Fruit fly (Drosophila melanogaster) whole organism, embryonic: ENCODE data around the gene loqs.
A peak's percentile ranks its signal among the peaks of the same experiment; 100 is the strongest.

ENCODE experiments used
- Asciz ChIP-seq: fragments of 200-800 bp; sonication (Bioruptor generic); optimal IDR thresholded peaks from 2 replicates; lab custom pipeline; 2017; ENCODE audit warnings: missing biosample characterization, mild to moderate bottlenecking, missing genetic modification characterization, missing genetic modification reagents
- Awh ChIP-seq: fragments of 200-800 bp; sonication (Bioruptor generic); IDR thresholded peaks from 2 replicates; pipeline ENCODE4, ENCODE4 v1.3.6; 2022; ENCODE audit warnings: missing biosample characterization, missing genetic modification characterization
- B-H1 ChIP-seq: fragments of 200-800 bp; sonication (Bioruptor generic); IDR thresholded peaks from 3 replicates; pipeline ENCODE4 v1.3.6; 2022; ENCODE audit warnings: missing biosample characterization, missing genetic modification characterization
- Bgb ChIP-seq: fragments of 200-800 bp; sonication (Bioruptor generic); IDR thresholded peaks from 2 replicates; pipeline ENCODE4 v1.3.6; 2022; ENCODE audit warnings: missing biosample characterization, missing genetic modification characterization; ENCODE audit not compliant: partially characterized antibody
- CG10654 ChIP-seq: fragments of 200-800 bp; sonication (Bioruptor generic); optimal IDR thresholded peaks from 2 replicates; lab custom pipeline; 2016; ENCODE audit warnings: missing biosample characterization, missing genetic modification characterization
- CG11560 ChIP-seq: fragments of 200-800 bp; sonication (Bioruptor generic); IDR thresholded peaks from 3 replicates; pipeline ENCODE4 v1.3.6; 2022; ENCODE audit warnings: missing biosample characterization, missing genetic modification characterization
- CG11723 ChIP-seq: fragments of 200-800 bp; sonication (Bioruptor generic); optimal IDR thresholded peaks from 2 replicates; lab custom pipeline; 2017; ENCODE audit warnings: missing biosample characterization, mild to moderate bottlenecking, missing genetic modification characterization
- CG12155 ChIP-seq: fragments of 200-800 bp; sonication (Bioruptor generic); optimal IDR thresholded peaks from 3 replicates; lab custom pipeline; 2016; ENCODE audit warnings: missing biosample characterization, missing genetic modification characterization
- CG13287 ChIP-seq: fragments of 200-800 bp; sonication (Bioruptor generic); IDR thresholded peaks from 2 replicates; pipeline ENCODE4 v1.3.6; 2022; ENCODE audit warnings: missing biosample characterization, missing genetic modification characterization; ENCODE audit not compliant: partially characterized antibody
- CG15514 ChIP-seq: fragments of 200-800 bp; sonication (Bioruptor generic); optimal IDR thresholded peaks from 3 replicates; lab custom pipeline; 2017; ENCODE audit warnings: missing biosample characterization, missing genetic modification characterization, mild to moderate bottlenecking, moderate library complexity, missing genetic modification reagents
- CG1603 ChIP-seq: fragments of 200-800 bp; sonication (Bioruptor generic); optimal IDR thresholded peaks from 2 replicates; lab custom pipeline; 2019; ENCODE audit warnings: missing biosample characterization, mild to moderate bottlenecking, missing genetic modification characterization, moderate library complexity
- CG16863 ChIP-seq: fragments of 200-800 bp; sonication (Bioruptor generic); optimal IDR thresholded peaks from 3 replicates; lab custom pipeline; 2016; ENCODE audit warnings: missing biosample characterization, missing genetic modification characterization
- CG17328 ChIP-seq: fragments of 200-800 bp; sonication (Bioruptor generic); IDR thresholded peaks from 2 replicates; pipeline ENCODE4 v1.3.6; 2022; ENCODE audit warnings: missing biosample characterization, missing genetic modification characterization
- CG2678 ChIP-seq: fragments of 200-800 bp; sonication (Bioruptor generic); optimal IDR thresholded peaks from 3 replicates; lab custom pipeline; 2019; ENCODE audit warnings: missing biosample characterization, mild to moderate bottlenecking, missing genetic modification characterization, moderate library complexity
- CG30431 ChIP-seq: fragments of 200-800 bp; sonication (Bioruptor generic); optimal IDR thresholded peaks from 2 replicates; lab custom pipeline; 2017; ENCODE audit warnings: missing biosample characterization, missing genetic modification characterization
- CG31365 ChIP-seq: fragments of 200-800 bp; sonication (Bioruptor generic); optimal IDR thresholded peaks from 2 replicates; lab custom pipeline; 2018; ENCODE audit warnings: missing biosample characterization, mild to moderate bottlenecking, missing genetic modification characterization
- CG32532 ChIP-seq: fragments of 200-800 bp; sonication (Bioruptor generic); IDR thresholded peaks from 2 replicates; pipeline ENCODE4 v1.3.6; 2022; ENCODE audit warnings: missing biosample characterization, missing genetic modification characterization
- CG34376 ChIP-seq: fragments of 200-800 bp; sonication (Bioruptor generic); optimal IDR thresholded peaks from 2 replicates; lab custom pipeline; 2018; ENCODE audit warnings: missing biosample characterization, mild to moderate bottlenecking, missing genetic modification characterization
- CG6654 ChIP-seq: fragments of 200-800 bp; sonication (Bioruptor generic); optimal IDR thresholded peaks from 2 replicates; lab custom pipeline; 2017; ENCODE audit warnings: missing biosample characterization, mild to moderate bottlenecking, missing genetic modification characterization
- CG6854 ChIP-seq: fragments of 200-800 bp; sonication (Bioruptor generic); optimal IDR thresholded peaks from 3 replicates; lab custom pipeline; 2017; ENCODE audit warnings: missing biosample characterization, mild to moderate bottlenecking, missing genetic modification characterization
- CG8388 ChIP-seq: fragments of 200-800 bp; sonication (Bioruptor generic); optimal IDR thresholded peaks from 2 replicates; lab custom pipeline; 2019; ENCODE audit warnings: missing biosample characterization, mild to moderate bottlenecking, missing genetic modification characterization, moderate library complexity
- CG9437 ChIP-seq: fragments of 200-800 bp; sonication (Bioruptor generic); optimal IDR thresholded peaks from 2 replicates; lab custom pipeline; 2018; ENCODE audit warnings: missing biosample characterization, mild to moderate bottlenecking, missing genetic modification characterization
- CTCF ChIP-seq: fragments of 200-800 bp; sonication (Bioruptor generic); optimal IDR thresholded peaks from 2 replicates; lab custom pipeline; 2017; ENCODE audit warnings: missing biosample characterization, mild to moderate bottlenecking, missing genetic modification characterization, moderate library complexity
- D19B ChIP-seq: fragments of 200-800 bp; sonication (Bioruptor generic); optimal IDR thresholded peaks from 2 replicates; lab custom pipeline; 2017; ENCODE audit warnings: missing biosample characterization, mild to moderate bottlenecking, missing genetic modification characterization
- Dip2 ChIP-seq: fragments of 200-800 bp; sonication (Bioruptor generic); IDR thresholded peaks from 2 replicates; pipeline ENCODE4 v1.3.6; 2022; ENCODE audit warnings: missing biosample characterization, missing genetic modification characterization
- E2f1 ChIP-seq: fragments of 200-800 bp; sonication (Bioruptor generic); IDR thresholded peaks from 2 replicates; pipeline ENCODE4 v1.3.6; 2022; ENCODE audit warnings: missing biosample characterization, missing genetic modification characterization
- Myb ChIP-seq: fragments of 200-800 bp; sonication (Bioruptor generic); optimal IDR thresholded peaks from 2 replicates; lab custom pipeline; 2016; ENCODE audit warnings: missing biosample characterization, missing genetic modification characterization
- Sox100B ChIP-seq: fragments of 200-800 bp; sonication (Bioruptor generic); optimal IDR thresholded peaks from 3 replicates; lab custom pipeline; 2018; ENCODE audit warnings: missing biosample characterization, mild to moderate bottlenecking, missing genetic modification characterization
- amos ChIP-seq: fragments of 200-800 bp; sonication (Bioruptor generic); IDR thresholded peaks from 2 replicates; pipeline ENCODE4 v1.3.6; 2022; ENCODE audit warnings: missing biosample characterization, missing genetic modification characterization; ENCODE audit not compliant: partially characterized antibody
- bcd ChIP-seq: fragments of 200-800 bp; sonication (Bioruptor generic); optimal IDR thresholded peaks from 2 replicates; lab custom pipeline; 2017; ENCODE audit warnings: missing biosample characterization, mild to moderate bottlenecking, missing genetic modification characterization
- fd64A ChIP-seq: fragments of 200-800 bp; sonication (Bioruptor generic); optimal IDR thresholded peaks from 3 replicates; lab custom pipeline; 2018; ENCODE audit warnings: missing biosample characterization, mild to moderate bottlenecking, missing genetic modification characterization
- ftz-f1 ChIP-seq: fragments of 200-800 bp; sonication (Bioruptor generic); optimal IDR thresholded peaks from 2 replicates; lab custom pipeline; 2016; ENCODE audit warnings: missing biosample characterization, missing genetic modification characterization
- ham ChIP-seq: fragments of 200-800 bp; sonication (Bioruptor generic); IDR thresholded peaks from 2 replicates; pipeline ENCODE4 v1.3.6; 2022; ENCODE audit warnings: missing biosample characterization, missing genetic modification characterization
- kay ChIP-seq: fragments of 200-800 bp; sonication (Bioruptor generic); optimal IDR thresholded peaks from 2 replicates; lab custom pipeline; 2016; ENCODE audit warnings: missing biosample characterization, missing genetic modification characterization
- nmo ChIP-seq: fragments of 200-800 bp; sonication (Bioruptor generic); optimal IDR thresholded peaks from 2 replicates; lab custom pipeline; 2018; ENCODE audit warnings: missing biosample characterization, mild to moderate bottlenecking, missing genetic modification characterization, moderate library complexity
- ranshi ChIP-seq: fragments of 200-800 bp; sonication (Bioruptor generic); IDR thresholded peaks from 2 replicates; pipeline ENCODE4 v1.3.6; 2022; ENCODE audit warnings: missing biosample characterization, missing genetic modification characterization
- sens-2 ChIP-seq: fragments of 200-800 bp; sonication (Bioruptor generic); IDR thresholded peaks from 2 replicates; pipeline ENCODE4 v1.3.6; 2022; ENCODE audit warnings: missing biosample characterization, missing genetic modification characterization
- tap ChIP-seq: fragments of 200-800 bp; optimal IDR thresholded peaks from 3 replicates; lab custom pipeline; 2019; ENCODE audit warnings: missing biosample characterization, mild to moderate bottlenecking, missing genetic modification characterization, moderate library complexity
- ttk ChIP-seq: fragments of 200-800 bp; sonication (Bioruptor generic); IDR thresholded peaks from 2 replicates; pipeline ENCODE4 v2.1.2; 2022; ENCODE audit warnings: missing biosample characterization, missing genetic modification characterization

The loqs gene

DNA sequence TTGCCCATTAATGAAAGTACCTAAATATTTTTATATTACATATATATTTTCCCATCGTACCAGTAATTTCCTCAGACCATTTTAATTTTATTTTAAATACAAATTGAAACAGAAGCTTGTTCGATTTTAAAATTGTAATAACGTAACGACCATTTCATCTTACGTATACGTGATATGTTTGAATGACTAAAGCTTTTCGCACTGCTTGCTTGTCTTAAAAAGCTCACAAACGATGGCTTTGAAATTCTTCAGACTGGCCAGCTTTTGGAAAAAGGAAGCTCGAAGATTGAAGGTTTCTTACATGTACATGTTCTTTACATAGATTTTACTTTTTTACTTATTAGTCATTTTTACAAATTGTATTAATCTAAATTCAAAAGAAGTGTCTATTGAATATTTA lies 49.7 kb upstream of the loqs start:
- TF ChIP-seq ftz-f1 (peak; percentile 13), CG16863 (GFP tag; lab: Kevin White, UChicago) (no peak), CTCF (GFP tag; lab: Kevin White, UChicago) (peak; percentile 57), bcd (no peak), Myb (GFP tag; lab: Kevin White, UChicago) (peak; percentile 80), CG31365 (tag; lab: Kevin White, UChicago) (peak; percentile 73), CG9437 (GFP tag; lab: Kevin White, UChicago) (peak; percentile 99), ttk (no peak), B-H1 (GFP tag; lab: Robert Waterston, UW) (no peak), E2f1 (no peak), CG13287 (peak; percentile 33; the same call in 1 of the 2 replicates), Bgb (GFP tag; lab: Robert Waterston, UW) (no peak), nmo (GFP tag; lab: Kevin White, UChicago) (no peak), CG2678 (no peak), CG10654 (no peak), Dip2 (GFP tag; lab: Robert Waterston, UW) (no peak), amos (GFP tag; lab: Robert Waterston, UW) (peak; percentile 28; the same call in 1 of the 2 replicates), CG12155 (GFP tag; lab: Kevin White, UChicago) (no peak)

DNA sequence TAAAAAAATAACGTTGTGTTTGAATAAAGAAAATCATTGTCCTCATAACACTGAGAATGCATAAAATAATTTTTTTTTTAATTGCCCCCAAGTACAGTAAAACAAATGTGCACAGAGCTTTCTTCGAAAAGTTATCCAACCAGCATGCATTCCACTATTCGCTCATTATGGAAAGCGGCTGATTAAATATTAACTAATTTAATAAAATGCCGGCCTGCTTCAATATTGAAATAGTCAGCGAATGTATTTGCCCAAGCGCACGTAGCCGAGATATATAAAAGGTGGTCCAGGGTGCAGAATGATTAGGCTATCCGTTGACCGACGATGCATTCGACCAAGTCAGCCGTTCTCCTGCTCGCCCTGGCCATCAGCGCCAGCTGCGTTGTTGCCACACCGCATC lies 35.0 kb upstream of the loqs start, which contains the start of gene CG16826:
Gene CG16826, plus strand, starts transcription at position 301 of the 400 bp plus-strand sequence.
- no peak for TF ChIP-seq kay (GFP tag; lab: Kevin White, UChicago)
- TF ChIP-seq sens-2, result no peak
- no peak for TF ChIP-seq CG11560 (tag; lab: Robert Waterston, UW)
- no peak for TF ChIP-seq CG15514 (GFP tag; lab: Kevin White, UChicago)
- TF ChIP-seq CG34376 (GFP tag; lab: Kevin White, UChicago), result no peak
- no peak for TF ChIP-seq CG17328 (GFP tag; lab: Robert Waterston, UW)
- no peak for TF ChIP-seq CG8388 (GFP tag; lab: Kevin White, UChicago)

DNA sequence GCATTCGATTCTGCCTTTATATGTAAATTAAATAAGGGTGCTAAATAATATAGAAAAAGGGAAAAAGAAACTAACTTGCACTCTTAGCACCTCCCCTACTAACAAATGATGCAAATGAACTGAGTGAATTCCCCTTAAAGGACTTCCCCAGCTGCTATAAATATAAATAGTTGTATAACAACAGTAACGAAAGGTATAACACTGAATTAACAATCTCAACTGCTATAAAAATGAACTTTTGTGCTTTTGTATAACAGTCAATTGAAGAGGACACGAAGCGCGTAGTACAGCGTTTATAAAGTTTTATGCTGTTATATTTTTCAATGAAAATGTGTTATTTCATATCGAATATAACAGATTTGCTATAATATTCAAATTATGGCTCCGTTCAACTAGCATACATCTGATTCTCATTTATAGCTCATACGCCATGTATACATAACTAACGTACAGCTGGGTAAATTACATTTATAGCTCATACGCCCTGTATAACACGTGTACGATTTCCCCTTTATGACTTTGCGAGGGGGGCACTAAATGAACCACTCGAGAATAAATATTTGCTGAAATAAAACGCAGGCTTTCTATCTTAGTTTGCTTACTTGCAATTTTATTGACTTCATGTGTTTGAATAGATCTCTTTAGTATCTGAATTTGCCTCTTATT lies 33.1 kb upstream of the loqs start:
- TF ChIP-seq CTCF (GFP tag; lab: Kevin White, UChicago), result peak; percentile 47
- TF ChIP-seq CG30431 (GFP tag; lab: Kevin White, UChicago), result no peak
- TF ChIP-seq ham (GFP tag; lab: Robert Waterston, UW), result no peak
- no peak for TF ChIP-seq CG6654 (GFP tag; lab: Kevin White, UChicago)
- no peak for TF ChIP-seq ranshi
- peak; percentile 23 for TF ChIP-seq CG6854 (GFP tag; lab: Kevin White, UChicago)
- peak; percentile 1 for TF ChIP-seq CG9437 (GFP tag; lab: Kevin White, UChicago)
- peak; percentile 36 for TF ChIP-seq tap (tag; lab: Kevin White, UChicago)
- TF ChIP-seq CG32532 (GFP tag; lab: Robert Waterston, UW), result 0 out of 2 replicates have a peak, but pooled peaks have one; percentile 7
- peak; percentile 35 for TF ChIP-seq Asciz (GFP tag; lab: Kevin White, UChicago)
- peak; percentile 43 for TF ChIP-seq Sox100B (GFP tag; lab: Kevin White, UChicago)
- no peak for TF ChIP-seq CG1603 (tag; lab: Kevin White, UChicago)
- 0 out of 2 replicates have a peak, but pooled peaks have one; percentile 17 for TF ChIP-seq Awh
- TF ChIP-seq CG11723 (GFP tag; lab: Kevin White, UChicago), result no peak
- TF ChIP-seq D19B (GFP tag; lab: Kevin White, UChicago), result no peak
- TF ChIP-seq fd64A (GFP tag; lab: Kevin White, UChicago), result peak; percentile 29
